Worm (Caenorhabditis elegans) whole organism, early embryonic: Measurements from ENCODE around the gene Y51A2A.5.

Experiments
- hmbx-1 ChIP-seq: sonication (generic microtip); optimal IDR thresholded peaks from 2 replicates; lab custom pipeline; 2016; ENCODE audit warnings: mild to moderate bottlenecking, missing genetic modification characterization, missing compliant biosample characterization
- tra-4 ChIP-seq: sonication (generic microtip); optimal IDR thresholded peaks from 2 replicates; lab custom pipeline; 2017; ENCODE audit warnings: missing genetic modification characterization, missing compliant biosample characterization

- TF ChIP-seq hmbx-1 (tag; lab: Kevin White, UChicago) (no peak), tra-4 (tag; lab: Kevin White, UChicago) (no peak)
Observed at ce11 chrV:18292295-18292694, 6.3 kb upstream of the Y51A2A.5 start, which contains the start of gene Y51A2A.12.
